Fruit fly (Drosophila melanogaster) whole organism, embryonic: ENCODE results near the gene TMEM216.
A peak's percentile ranks its signal among the peaks of the same experiment; 100 is the strongest.

Experiments used
- Antp ChIP-seq: fragments of 200-800 bp; sonication (Bioruptor generic); optimal IDR thresholded peaks from 3 replicates; lab custom pipeline; 2016; ENCODE audit warnings: missing biosample characterization, missing genetic modification characterization
- Asciz ChIP-seq: fragments of 200-800 bp; sonication (Bioruptor generic); optimal IDR thresholded peaks from 2 replicates; lab custom pipeline; 2017; ENCODE audit warnings: missing biosample characterization, mild to moderate bottlenecking, missing genetic modification characterization, missing genetic modification reagents
- Awh ChIP-seq: fragments of 200-800 bp; sonication (Bioruptor generic); IDR thresholded peaks from 2 replicates; pipeline ENCODE4, ENCODE4 v1.3.6; 2022; ENCODE audit warnings: missing biosample characterization, missing genetic modification characterization
- B-H2 ChIP-seq: fragments of 200-800 bp; sonication (Bioruptor generic); optimal IDR thresholded peaks from 2 replicates; lab custom pipeline; 2018; ENCODE audit warnings: missing biosample characterization, mild to moderate bottlenecking, missing genetic modification characterization
- CG10366 ChIP-seq: fragments of 200-800 bp; sonication (Bioruptor generic); IDR thresholded peaks from 2 replicates; pipeline ENCODE4 v1.3.6; 2022; ENCODE audit warnings: missing biosample characterization, missing genetic modification characterization
- CG10543 ChIP-seq: fragments of 200-800 bp; sonication (Bioruptor generic); optimal IDR thresholded peaks from 3 replicates; lab custom pipeline; 2017; ENCODE audit warnings: missing biosample characterization, mild to moderate bottlenecking, missing genetic modification characterization, moderate library complexity
- CG11456 ChIP-seq: fragments of 200-800 bp; sonication (Bioruptor generic); IDR thresholded peaks from 3 replicates; pipeline ENCODE4 v1.3.6; 2022; ENCODE audit warnings: missing biosample characterization, missing genetic modification characterization
- CG12299 ChIP-seq: fragments of 200-800 bp; sonication (Bioruptor generic); optimal IDR thresholded peaks from 2 replicates; lab custom pipeline; 2018; ENCODE audit warnings: missing biosample characterization, mild to moderate bottlenecking, missing genetic modification characterization
- CG14667 ChIP-seq: fragments of 200-800 bp; sonication (Bioruptor generic); IDR thresholded peaks from 2 replicates; pipeline ENCODE4 v1.3.6; 2022; ENCODE audit warnings: missing biosample characterization, missing genetic modification characterization
- CG1529 ChIP-seq: fragments of 200-800 bp; sonication (Bioruptor generic); optimal IDR thresholded peaks from 3 replicates; lab custom pipeline; 2018; ENCODE audit warnings: missing biosample characterization, missing genetic modification characterization
- CG18476 ChIP-seq: fragments of 200-800 bp; sonication (Bioruptor generic); optimal IDR thresholded peaks from 2 replicates; lab custom pipeline; 2016; ENCODE audit warnings: missing biosample characterization, mild to moderate bottlenecking, missing genetic modification characterization
- CG30403 ChIP-seq: fragments of 200-800 bp; sonication (Bioruptor generic); optimal IDR thresholded peaks from 3 replicates; lab custom pipeline; 2016; ENCODE audit warnings: missing biosample characterization, missing genetic modification characterization
- CG31224 ChIP-seq: fragments of 200-800 bp; sonication (Bioruptor generic); IDR thresholded peaks from 2 replicates; pipeline ENCODE4 v1.3.6; 2022; ENCODE audit warnings: missing biosample characterization, missing genetic modification characterization
- CG34422 ChIP-seq: fragments of 200-800 bp; sonication (Bioruptor generic); IDR thresholded peaks from 3 replicates; pipeline ENCODE4 v1.3.6; 2022; ENCODE audit warnings: missing biosample characterization, missing genetic modification characterization
- CG3838 ChIP-seq: fragments of 200-800 bp; sonication (Bioruptor generic); optimal IDR thresholded peaks from 3 replicates; lab custom pipeline; 2016; ENCODE audit warnings: missing biosample characterization, missing genetic modification characterization
- CG4424 ChIP-seq: fragments of 200-800 bp; sonication (Bioruptor generic); optimal IDR thresholded peaks from 3 replicates; lab custom pipeline; 2016; ENCODE audit warnings: missing biosample characterization, missing genetic modification characterization
- CG5245 ChIP-seq: fragments of 200-800 bp; sonication (Bioruptor generic); optimal IDR thresholded peaks from 3 replicates; lab custom pipeline; 2016; ENCODE audit warnings: missing biosample characterization, missing genetic modification characterization
- CG6765 ChIP-seq: fragments of 200-800 bp; sonication (Bioruptor generic); optimal IDR thresholded peaks from 3 replicates; lab custom pipeline; 2017; ENCODE audit warnings: missing biosample characterization, mild to moderate bottlenecking, missing genetic modification characterization
- CG7357 ChIP-seq: fragments of 200-800 bp; sonication (Bioruptor generic); IDR thresholded peaks from 3 replicates; pipeline ENCODE4 v1.3.6; 2022; ENCODE audit warnings: missing biosample characterization, missing genetic modification characterization
- CG7372 ChIP-seq: fragments of 200-800 bp; sonication (Bioruptor generic); IDR thresholded peaks from 2 replicates; pipeline ENCODE4 v1.3.6; 2022; ENCODE audit warnings: missing biosample characterization, missing genetic modification characterization
- CG8290 ChIP-seq, 3 experiments: fragments of 200-800 bp; sonication (Bioruptor generic); optimal IDR thresholded peaks; 2 replicates each; lab custom pipeline; 2016 to 2019; ENCODE audit warnings: missing biosample characterization in 3 of 3, missing genetic modification characterization in 3 of 3, mild to moderate bottlenecking in 2 of 3, moderate library complexity in 1 of 3
- D ChIP-seq, 2 experiments: fragments of 200-800 bp in 1 of 2; fragments of >200 bp in 1 of 2; sonication (Bioruptor generic) in 1 of 2; optimal IDR thresholded peaks; 2 replicates in 1 of 2; 3 replicates in 1 of 2; lab custom pipeline; 2017; ENCODE audit warnings: mild to moderate bottlenecking in 1 of 2, missing biosample characterization in 1 of 2, missing genetic modification characterization in 1 of 2, missing genetic modification reagents in 1 of 2
- Dad ChIP-seq: fragments of 200-800 bp; sonication (Bioruptor generic); optimal IDR thresholded peaks from 3 replicates; lab custom pipeline; 2016; ENCODE audit warnings: missing biosample characterization, missing genetic modification characterization
- Fer3 ChIP-seq: fragments of 200-800 bp; sonication (Bioruptor generic); optimal IDR thresholded peaks from 2 replicates; lab custom pipeline; 2018; ENCODE audit warnings: missing biosample characterization, mild to moderate bottlenecking, missing genetic modification characterization, moderate library complexity
- Hr3 ChIP-seq: fragments of 200-800 bp; sonication (Bioruptor generic); optimal IDR thresholded peaks from 3 replicates; lab custom pipeline; 2016; ENCODE audit warnings: missing biosample characterization, missing genetic modification characterization
- Mrtf ChIP-seq: fragments of 200-800 bp; sonication (Bioruptor generic); IDR thresholded peaks from 3 replicates; pipeline ENCODE4 v1.3.6; 2022; ENCODE audit warnings: missing biosample characterization, missing genetic modification characterization
- NC2β ChIP-seq: fragments of 200-800 bp; sonication (Bioruptor generic); optimal IDR thresholded peaks from 2 replicates; lab custom pipeline; 2016; ENCODE audit warnings: missing biosample characterization, missing genetic modification characterization
- Opbp ChIP-seq: fragments of 200-800 bp; sonication (Bioruptor generic); IDR thresholded peaks from 3 replicates; pipeline ENCODE4 v1.3.6; 2022; ENCODE audit warnings: missing biosample characterization, missing genetic modification characterization; ENCODE audit not compliant: partially characterized antibody
- Sox102F ChIP-seq: fragments of 200-800 bp; sonication (Bioruptor generic); optimal IDR thresholded peaks from 2 replicates; lab custom pipeline; 2018; ENCODE audit warnings: missing biosample characterization, mild to moderate bottlenecking, missing genetic modification characterization, moderate library complexity
- ac ChIP-seq: fragments of 200-800 bp; sonication (Bioruptor generic); optimal IDR thresholded peaks from 3 replicates; lab custom pipeline; 2017; ENCODE audit warnings: missing biosample characterization, mild to moderate bottlenecking, missing genetic modification characterization
- bowl ChIP-seq: fragments of 200-800 bp; sonication (Bioruptor generic); IDR thresholded peaks from 2 replicates; pipeline ENCODE4 v1.3.6; 2022; ENCODE audit warnings: missing biosample characterization, missing genetic modification characterization
- corto ChIP-seq: fragments of 200-800 bp; sonication (Bioruptor generic); optimal IDR thresholded peaks from 2 replicates; lab custom pipeline; 2016; ENCODE audit warnings: missing biosample characterization, mild to moderate bottlenecking, missing genetic modification characterization, moderate library complexity
- dati ChIP-seq: fragments of 200-800 bp; sonication (Bioruptor generic); IDR thresholded peaks from 2 replicates; pipeline ENCODE4 v1.3.6; 2022; ENCODE audit warnings: missing biosample characterization, missing genetic modification characterization
- dm ChIP-seq: fragments of 200-800 bp; sonication (Bioruptor generic); optimal IDR thresholded peaks from 3 replicates; lab custom pipeline; 2016; ENCODE audit warnings: missing biosample characterization, missing genetic modification characterization
- emc ChIP-seq: fragments of 200-800 bp; sonication (Bioruptor generic); optimal IDR thresholded peaks from 2 replicates; lab custom pipeline; 2016; ENCODE audit warnings: missing biosample characterization, missing genetic modification characterization
- ems ChIP-seq: fragments of 200-800 bp; sonication (Bioruptor generic); optimal IDR thresholded peaks from 3 replicates; lab custom pipeline; 2016; ENCODE audit warnings: missing biosample characterization, missing genetic modification characterization
- exex ChIP-seq: fragments of 200-800 bp; sonication (Bioruptor generic); optimal IDR thresholded peaks from 4 replicates; lab custom pipeline; 2018; ENCODE audit warnings: missing biosample characterization, mild to moderate bottlenecking, missing genetic modification characterization, moderate library complexity
- nau ChIP-seq: fragments of 200-800 bp; sonication (Bioruptor generic); optimal IDR thresholded peaks from 3 replicates; lab custom pipeline; 2017; ENCODE audit warnings: missing biosample characterization, mild to moderate bottlenecking, missing genetic modification characterization, missing genetic modification reagents
- nmo ChIP-seq: fragments of 200-800 bp; sonication (Bioruptor generic); optimal IDR thresholded peaks from 2 replicates; lab custom pipeline; 2018; ENCODE audit warnings: missing biosample characterization, mild to moderate bottlenecking, missing genetic modification characterization, moderate library complexity
- odd ChIP-seq: fragments of 200-800 bp; sonication (Bioruptor generic); optimal IDR thresholded peaks from 2 replicates; lab custom pipeline; 2017; ENCODE audit warnings: missing biosample characterization, mild to moderate bottlenecking, missing genetic modification characterization
- pnt ChIP-seq: fragments of 200-800 bp; sonication (Bioruptor generic); optimal IDR thresholded peaks from 3 replicates; lab custom pipeline; 2016; ENCODE audit warnings: missing biosample characterization, missing genetic modification characterization
- rib ChIP-seq: fragments of 200-800 bp; sonication (Bioruptor generic); IDR thresholded peaks from 2 replicates; pipeline ENCODE4 v1.3.6; 2022; ENCODE audit warnings: missing biosample characterization, missing genetic modification characterization
- schlank ChIP-seq: fragments of 200-800 bp; sonication (Bioruptor generic); optimal IDR thresholded peaks from 2 replicates; lab custom pipeline; 2018; ENCODE audit warnings: missing biosample characterization, mild to moderate bottlenecking, missing genetic modification characterization
- sd ChIP-seq: fragments of 200-800 bp; sonication (Bioruptor generic); optimal IDR thresholded peaks from 3 replicates; lab custom pipeline; 2018; ENCODE audit warnings: missing biosample characterization, mild to moderate bottlenecking, missing genetic modification characterization, moderate library complexity
- sim ChIP-seq: fragments of 200-800 bp; sonication (Bioruptor generic); IDR thresholded peaks from 2 replicates; pipeline ENCODE4 v1.3.6; 2022; ENCODE audit warnings: missing biosample characterization, missing genetic modification characterization
- tup ChIP-seq: fragments of 200-800 bp; sonication (Bioruptor generic); optimal IDR thresholded peaks from 2 replicates; lab custom pipeline; 2016; ENCODE audit warnings: missing biosample characterization, mild to moderate bottlenecking, missing genetic modification characterization, moderate library complexity
- vnd ChIP-seq: fragments of 200-800 bp; sonication (Bioruptor generic); IDR thresholded peaks from 3 replicates; pipeline ENCODE4 v1.3.6; 2022; ENCODE audit warnings: missing biosample characterization, missing genetic modification characterization; ENCODE audit not compliant: partially characterized antibody

TMEM216 gene

dm6 chr3R:8670529-8671491 lies 45.2 kb upstream of the TMEM216 start, which contains the start of gene p (continued):
- TF ChIP-seq ac (GFP tag; lab: Kevin White, UChicago) = no peak
- TF ChIP-seq Dad = peak; percentile 37
- peak; percentile 34 for TF ChIP-seq pnt (GFP tag; lab: Kevin White, UChicago)
- TF ChIP-seq sim = peak; percentile 48; the same call in 1 of the 2 replicates
- TF ChIP-seq Antp (GFP tag; lab: Kevin White, UChicago) = peak; percentile 19
- peak; percentile 51 for TF ChIP-seq ems (GFP tag; lab: Kevin White, UChicago)
- TF ChIP-seq CG12299 (tag; lab: Kevin White, UChicago) = peak; percentile 37
- TF ChIP-seq dati = no peak
- TF ChIP-seq Fer3 = peak; percentile 21
- peak; percentile 43 for TF ChIP-seq CG30403
- peak; percentile 63 for TF ChIP-seq CG10543 (GFP tag; lab: Kevin White, UChicago)
- peak; percentile 21; the same call in 1 of the 2 replicates for TF ChIP-seq CG31224 (GFP tag; lab: Robert Waterston, UW)
- TF ChIP-seq emc (GFP tag; lab: Kevin White, UChicago) = peak; percentile 22
- no peak for TF ChIP-seq D (optimal IDR thresholded peaks at IDR 0.05; lab: Kevin White, UChicago)
- no peak for TF ChIP-seq D (GFP tag; optimal IDR thresholded peaks at IDR 0.05; lab: Kevin White, UChicago)
- TF ChIP-seq rib (GFP tag; lab: Robert Waterston, UW) = peak; percentile 53
- TF ChIP-seq vnd = no peak
- peak; percentile 41 for TF ChIP-seq Sox102F (GFP tag; lab: Kevin White, UChicago)
- no peak for TF ChIP-seq corto
- no peak for TF ChIP-seq CG7372 (GFP tag; lab: Robert Waterston, UW)
- no peak for TF ChIP-seq CG3838 (GFP tag; lab: Kevin White, UChicago)
- TF ChIP-seq Asciz (GFP tag; lab: Kevin White, UChicago) = peak; percentile 36
- peak; percentile 25 for TF ChIP-seq Hr3 (GFP tag; lab: Kevin White, UChicago)
- no peak for TF ChIP-seq CG7357
- TF ChIP-seq nau = peak; percentile 13
- peak; percentile 32 for TF ChIP-seq CG6765 (GFP tag; lab: Kevin White, UChicago)
- no peak for TF ChIP-seq bowl
- TF ChIP-seq Mrtf (GFP tag; lab: Robert Waterston, UW) = no peak
- TF ChIP-seq CG1529 (GFP tag; lab: Kevin White, UChicago) = no peak
- peak; percentile 15 for TF ChIP-seq NC2β (GFP tag; lab: Kevin White, UChicago)
- no peak for TF ChIP-seq Opbp (GFP tag; lab: Robert Waterston, UW)
- peak; percentile 16 for TF ChIP-seq sd
- no peak for TF ChIP-seq tup (GFP tag; lab: Kevin White, UChicago)
- peak; percentile 47 for TF ChIP-seq schlank (tag; lab: Kevin White, UChicago)
- TF ChIP-seq nmo = peak; percentile 13
- no peak for TF ChIP-seq CG34422
- TF ChIP-seq dm = no peak
- TF ChIP-seq CG14667 = no peak
- TF ChIP-seq CG8290 (GFP tag; optimal IDR thresholded peaks at IDR 0.05; lab: Kevin White, UChicago) = peak; percentile 57
- TF ChIP-seq CG8290 (tag; optimal IDR thresholded peaks at IDR 0.05; lab: Kevin White, UChicago) = peak in 1 of 2 experiments; percentile 71
- TF ChIP-seq CG11456 (GFP tag; lab: Robert Waterston, UW) = 0 out of 3 replicates have a peak, but pooled peaks have one; percentile 61
- TF ChIP-seq CG4424 (GFP tag; lab: Kevin White, UChicago) = peak; percentile 34
- peak; percentile 36 for TF ChIP-seq B-H2
- 0 out of 2 replicates have a peak, but pooled peaks have one; percentile 46 for TF ChIP-seq Awh (GFP tag; lab: Robert Waterston, UW)
- TF ChIP-seq CG18476 (GFP tag; lab: Kevin White, UChicago) = peak; percentile 27
- TF ChIP-seq odd (GFP tag; lab: Kevin White, UChicago) = peak; percentile 42
- TF ChIP-seq CG10366 (GFP tag; lab: Robert Waterston, UW) = no peak
- peak; percentile 87 for TF ChIP-seq exex
- TF ChIP-seq CG5245 (GFP tag; lab: Kevin White, UChicago) = peak; percentile 40
